Worm (Caenorhabditis elegans) whole organism, L1 larva: ENCODE results near the gene R11G1.2.

Source experiments
- C16A3.4 ChIP-seq: fragments of 150-350 bp; optimal IDR thresholded peaks from 2 replicates; lab custom pipeline; 2014; ENCODE audit warnings: missing biosample characterization, missing genetic modification characterization
- C34B4.2 ChIP-seq: sonication (generic microtip); optimal IDR thresholded peaks from 2 replicates; lab custom pipeline; 2017; ENCODE audit warnings: mild to moderate bottlenecking, missing genetic modification characterization, missing compliant biosample characterization
- F16B12.6 ChIP-seq: fragments of 150-350 bp; optimal IDR thresholded peaks from 2 replicates; lab custom pipeline; 2014; ENCODE audit warnings: missing biosample characterization, missing genetic modification characterization
- Y116A8C.19 ChIP-seq: sonication (generic microtip); optimal IDR thresholded peaks from 2 replicates; lab custom pipeline; 2016; ENCODE audit warnings: missing compliant biosample characterization, missing genetic modification characterization, borderline replicate concordance
- ama-1 ChIP-seq: fragments of 150-350 bp; optimal IDR thresholded peaks from 2 replicates; lab custom pipeline; 2014
- ceh-82 ChIP-seq, 3 experiments: fragments of 150-350 bp in 1 of 3; sonication (generic microtip) in 2 of 3; optimal IDR thresholded peaks; 2 replicates each; lab custom pipeline; 2014 to 2017; ENCODE audit warnings: missing biosample characterization in 3 of 3, missing genetic modification characterization in 3 of 3
- ceh-90 ChIP-seq: sonication (generic microtip); optimal IDR thresholded peaks from 2 replicates; lab custom pipeline; 2016; ENCODE audit warnings: missing genetic modification characterization, missing compliant biosample characterization
- ces-1 ChIP-seq: fragments of 150-350 bp; optimal IDR thresholded peaks from 2 replicates; lab custom pipeline; 2014; ENCODE audit warnings: missing biosample characterization, missing genetic modification reagents, missing genetic modification characterization
- dpl-1 ChIP-seq, 3 experiments: fragments of 150-350 bp in 2 of 3; sonication (generic microtip) in 1 of 3; optimal IDR thresholded peaks; 2 replicates each; lab custom pipeline; 2014 to 2017; ENCODE audit warnings: missing biosample characterization in 3 of 3, missing genetic modification characterization in 3 of 3, missing genetic modification reagents in 3 of 3
- dsc-1 ChIP-seq: sonication (generic microtip); optimal IDR thresholded peaks from 2 replicates; lab custom pipeline; 2016; ENCODE audit warnings: mild to moderate bottlenecking, missing genetic modification characterization, missing compliant biosample characterization
- egl-13 ChIP-seq: sonication (generic microtip); optimal IDR thresholded peaks from 2 replicates; lab custom pipeline; 2016; ENCODE audit warnings: missing genotype, missing genetic modification reagents, missing genetic modification characterization, missing compliant biosample characterization
- elt-2 ChIP-seq: sonication (generic microtip); optimal IDR thresholded peaks from 2 replicates; lab custom pipeline; 2016; ENCODE audit warnings: missing genetic modification characterization, mild to moderate bottlenecking, inconsistent platforms, missing compliant biosample characterization, missing genetic modification reagents
- elt-3 ChIP-seq, 6 experiments: fragments of 150-350 bp in 1 of 6; sonication (generic microtip); optimal IDR thresholded peaks; 2 replicates each; lab custom pipeline; 2017 to 2018; ENCODE audit warnings: missing biosample characterization in 6 of 6, missing genetic modification characterization in 6 of 6, inconsistent platforms in 1 of 6
- fkh-10 ChIP-seq: sonication (generic microtip); optimal IDR thresholded peaks from 2 replicates; lab custom pipeline; 2017; ENCODE audit warnings: missing biosample characterization, missing genetic modification reagents, missing genetic modification characterization
- fkh-4 ChIP-seq: sonication (generic microtip); optimal IDR thresholded peaks from 2 replicates; lab custom pipeline; 2016; ENCODE audit warnings: missing compliant biosample characterization, missing genetic modification characterization, borderline replicate concordance
- fkh-8 ChIP-seq: sonication (generic microtip); optimal IDR thresholded peaks from 2 replicates; lab custom pipeline; 2016; ENCODE audit warnings: mild to moderate bottlenecking, missing genetic modification characterization, missing compliant biosample characterization
- grh-1 ChIP-seq: fragments of 200-800 bp; sonication (Bioruptor generic); IDR thresholded peaks from 2 replicates; pipeline ENCODE4 v1.3.6; 2022; ENCODE audit warnings: missing genetic modification reagents, missing genetic modification characterization, missing compliant biosample characterization
- hlh-17 ChIP-seq: fragments of 200-800 bp; sonication (Bioruptor generic); optimal IDR thresholded peaks from 2 replicates; lab custom pipeline; 2018; ENCODE audit warnings: missing genetic modification characterization, mild to moderate bottlenecking, missing compliant biosample characterization, moderate library complexity, borderline replicate concordance
- hpl-2 ChIP-seq: fragments of 150-350 bp; optimal IDR thresholded peaks from 2 replicates; lab custom pipeline; 2014; ENCODE audit warnings: missing biosample characterization, missing genetic modification reagents, missing genetic modification characterization
- jun-1 ChIP-seq: fragments of 150-350 bp; optimal IDR thresholded peaks from 2 replicates; lab custom pipeline; 2014; ENCODE audit warnings: missing biosample characterization, missing genetic modification reagents, missing genetic modification characterization
- lin-13 ChIP-seq: fragments of 150-350 bp; optimal IDR thresholded peaks from 2 replicates; lab custom pipeline; 2014; ENCODE audit warnings: missing biosample characterization, missing genetic modification reagents, missing genetic modification characterization
- lin-14 ChIP-seq: fragments of 200-800 bp; sonication (Bioruptor generic); optimal IDR thresholded peaks from 2 replicates; lab custom pipeline; 2018; ENCODE audit warnings: mild to moderate bottlenecking, missing genetic modification characterization, moderate library complexity, missing compliant biosample characterization
- lin-15B ChIP-seq: fragments of 150-350 bp; sonication (generic microtip); optimal IDR thresholded peaks from 3 replicates; lab custom pipeline; 2014; ENCODE audit warnings: missing biosample characterization, missing genetic modification characterization
- lsy-2 ChIP-seq, 2 experiments: fragments of 150-350 bp; optimal IDR thresholded peaks; 2 replicates each; lab custom pipeline; 2014; ENCODE audit warnings: missing biosample characterization in 2 of 2, missing genetic modification characterization in 2 of 2
- mab-9 ChIP-seq: fragments of 200-800 bp; sonication (Bioruptor generic); IDR thresholded peaks from 2 replicates; pipeline ENCODE4 v1.3.6; 2022; ENCODE audit warnings: missing genetic modification reagents, missing genetic modification characterization, missing compliant biosample characterization
- mdl-1 ChIP-seq, 2 experiments: fragments of 150-350 bp; optimal IDR thresholded peaks; 2 replicates each; lab custom pipeline; 2014 to 2017; ENCODE audit warnings: missing biosample characterization in 2 of 2, missing genetic modification characterization in 2 of 2, inconsistent platforms in 1 of 2
- mef-2 ChIP-seq: fragments of 150-350 bp; optimal IDR thresholded peaks from 2 replicates; lab custom pipeline; 2014; ENCODE audit warnings: missing biosample characterization, missing genetic modification characterization
- nhr-19 ChIP-seq: fragments of 200-800 bp; sonication (Bioruptor generic); conservative IDR thresholded peaks from 2 replicates; pipeline ENCODE4 v1.3.6; 2022; ENCODE audit warnings: missing genetic modification characterization, missing compliant biosample characterization
- nhr-237 ChIP-seq: fragments of 150-350 bp; optimal IDR thresholded peaks from 2 replicates; lab custom pipeline; 2014; ENCODE audit warnings: missing biosample characterization, missing genetic modification characterization
- nhr-71 ChIP-seq: sonication (generic microtip); optimal IDR thresholded peaks from 2 replicates; lab custom pipeline; 2016; ENCODE audit warnings: mild to moderate bottlenecking, missing genetic modification characterization, moderate library complexity, missing compliant biosample characterization
- nhr-77 ChIP-seq: fragments of 150-350 bp; optimal IDR thresholded peaks from 2 replicates; lab custom pipeline; 2014; ENCODE audit warnings: missing biosample characterization, missing genetic modification characterization
- nhr-84 ChIP-seq: sonication (generic microtip); optimal IDR thresholded peaks from 2 replicates; lab custom pipeline; 2017; ENCODE audit warnings: missing biosample characterization, missing genetic modification characterization
- nhr-90 ChIP-seq: sonication (generic microtip); optimal IDR thresholded peaks from 2 replicates; lab custom pipeline; 2016; ENCODE audit warnings: mild to moderate bottlenecking, missing genetic modification characterization, missing compliant biosample characterization; ENCODE audit not compliant: poor library complexity
- pag-3 ChIP-seq: sonication (generic microtip); optimal IDR thresholded peaks from 2 replicates; lab custom pipeline; 2017; ENCODE audit warnings: missing genetic modification characterization, mild to moderate bottlenecking, missing compliant biosample characterization, antibody characterized with exemption, borderline replicate concordance; ENCODE audit not compliant: insufficient read depth
- pax-3 ChIP-seq: fragments of 200-800 bp; sonication (Bioruptor generic); optimal IDR thresholded peaks from 2 replicates; lab custom pipeline; 2018; ENCODE audit warnings: mild to moderate bottlenecking, missing genetic modification characterization, moderate library complexity, missing compliant biosample characterization
- pqm-1 ChIP-seq: sonication (generic microtip); optimal IDR thresholded peaks from 3 replicates; lab custom pipeline; 2017; ENCODE audit warnings: missing biosample characterization, missing genetic modification characterization
- rnt-1 ChIP-seq: sonication (generic microtip); optimal IDR thresholded peaks from 2 replicates; lab custom pipeline; 2016; ENCODE audit warnings: mild to moderate bottlenecking, missing genetic modification characterization, moderate library complexity, missing compliant biosample characterization
- skn-1 ChIP-seq: fragments of 150-350 bp; optimal IDR thresholded peaks from 2 replicates; lab custom pipeline; 2014; ENCODE audit warnings: missing biosample characterization, missing genetic modification characterization
- snpc-4 ChIP-seq: fragments of 150-350 bp; optimal IDR thresholded peaks from 2 replicates; lab custom pipeline; 2014; ENCODE audit warnings: missing biosample characterization, missing genetic modification characterization
- snu-23 ChIP-seq: sonication (generic microtip); optimal IDR thresholded peaks from 2 replicates; lab custom pipeline; 2016; ENCODE audit warnings: missing genetic modification characterization, missing compliant biosample characterization
- sox-4 ChIP-seq: sonication (generic microtip); optimal IDR thresholded peaks from 2 replicates; lab custom pipeline; 2016; ENCODE audit warnings: missing genetic modification characterization, missing compliant biosample characterization
- sptf-1 ChIP-seq: fragments of 150-350 bp; optimal IDR thresholded peaks from 2 replicates; lab custom pipeline; 2014; ENCODE audit warnings: missing biosample characterization, missing genetic modification characterization
- swsn-7 ChIP-seq: sonication (generic microtip); optimal IDR thresholded peaks from 2 replicates; lab custom pipeline; 2016; ENCODE audit warnings: missing genetic modification characterization, missing compliant biosample characterization
- tbx-2 ChIP-seq: sonication (generic microtip); optimal IDR thresholded peaks from 2 replicates; lab custom pipeline; 2016; ENCODE audit warnings: missing genetic modification characterization, missing compliant biosample characterization
- unc-130 ChIP-seq: fragments of 150-350 bp; optimal IDR thresholded peaks from 2 replicates; lab custom pipeline; 2017; ENCODE audit warnings: missing biosample characterization, missing genetic modification characterization, inconsistent platforms
- unc-86 ChIP-seq: sonication (generic microtip); optimal IDR thresholded peaks from 2 replicates; lab custom pipeline; 2016; ENCODE audit warnings: missing genetic modification characterization, missing compliant biosample characterization
- vab-15 ChIP-seq: sonication (generic microtip); optimal IDR thresholded peaks from 2 replicates; lab custom pipeline; 2017; ENCODE audit warnings: missing genotype, mild to moderate bottlenecking, missing genetic modification characterization, missing compliant biosample characterization
- zag-1 ChIP-seq: fragments of 150-350 bp; optimal IDR thresholded peaks from 2 replicates; lab custom pipeline; 2014; ENCODE audit warnings: missing biosample characterization, missing genetic modification characterization
- ztf-11 ChIP-seq, 2 experiments: sonication (generic microtip); optimal IDR thresholded peaks; 2 replicates each; lab custom pipeline; 2016 to 2017; ENCODE audit warnings: missing genetic modification characterization in 2 of 2, missing biosample characterization in 1 of 2, missing compliant biosample characterization in 1 of 2
- ztf-4 ChIP-seq: fragments of 150-350 bp; optimal IDR thresholded peaks from 2 replicates; lab custom pipeline; 2014; ENCODE audit warnings: missing biosample characterization, missing genetic modification characterization

R11G1.2 gene

ce11 chrX:3680544-3681214 is 30.3 kb downstream of the R11G1.2 start, which contains the start of gene tsp-17:
Gene tsp-17 (plus strand): TSS chrX:3681164.
- TF ChIP-seq elt-3 (tag; optimal IDR thresholded peaks at IDR 0.05; lab: Kevin White, UChicago) (no peak), dpl-1 (GFP tag; optimal IDR thresholded peaks at IDR 0.05; lab: Kevin White, UChicago) (no peak), swsn-7 (tag; lab: Kevin White, UChicago) (no peak), ceh-90 (tag; lab: Kevin White, UChicago) (no peak), jun-1 (tag; lab: Kevin White, UChicago) (no peak), nhr-71 (tag; lab: Kevin White, UChicago) (peak; percentile 35), lin-15B (tag; lab: Kevin White, UChicago) (no peak), egl-13 (tag; lab: Kevin White, UChicago) (no peak), pqm-1 (tag; lab: Kevin White, UChicago) (no peak), fkh-8 (tag; lab: Kevin White, UChicago) (no peak), dsc-1 (tag; lab: Kevin White, UChicago) (no peak), elt-2 (tag; lab: Kevin White, UChicago) (peak; percentile 7), ztf-11 (tag; optimal IDR thresholded peaks at IDR 0.05; lab: Kevin White, UChicago) (no peak), snpc-4 (tag; lab: Kevin White, UChicago) (no peak), skn-1 (no peak), nhr-77 (tag; lab: Kevin White, UChicago) (no peak), ces-1 (GFP tag; lab: Kevin White, UChicago) (no peak), nhr-84 (tag; lab: Kevin White, UChicago) (no peak), fkh-4 (no peak), lin-14 (GFP tag; lab: Kevin White, UChicago) (peak; percentile 37), Y116A8C.19 (no peak), ztf-4 (no peak), mef-2 (tag; lab: Kevin White, UChicago) (no peak), F16B12.6 (tag; lab: Kevin White, UChicago) (no peak), nhr-19 (GFP tag; lab: Robert Waterston, UW) (no peak), grh-1 (no peak), vab-15 (no peak), sptf-1 (tag; lab: Kevin White, UChicago) (no peak), C16A3.4 (tag; lab: Kevin White, UChicago) (no peak), C34B4.2 (tag; lab: Kevin White, UChicago) (no peak), lsy-2 (tag; optimal IDR thresholded peaks at IDR 0.05; lab: Kevin White, UChicago) (no peak), rnt-1 (tag; lab: Kevin White, UChicago) (peak; percentile 58), mdl-1 (tag; optimal IDR thresholded peaks at IDR 0.05; lab: Kevin White, UChicago) (peak in 1 of 2 experiments; percentile 13), zag-1 (tag; lab: Kevin White, UChicago) (no peak), pax-3 (tag; lab: Kevin White, UChicago) (no peak), nhr-237 (tag; lab: Kevin White, UChicago) (no peak), tbx-2 (no peak), unc-86 (tag; lab: Kevin White, UChicago) (no peak), pag-3 (tag; lab: Kevin White, UChicago) (peak; percentile 80), hpl-2 (GFP tag; lab: Kevin White, UChicago) (no peak), lin-13 (GFP tag; lab: Kevin White, UChicago) (no peak), unc-130 (tag; lab: Kevin White, UChicago) (peak; percentile 24), hlh-17 (GFP tag; lab: Kevin White, UChicago) (no peak), nhr-90 (tag; lab: Kevin White, UChicago) (no peak), mab-9 (GFP tag; lab: Robert Waterston, UW) (no peak), ceh-82 (tag; optimal IDR thresholded peaks at IDR 0.05; lab: Kevin White, UChicago) (no peak), ama-1 (lab: Kevin White, UChicago) (no peak), sox-4 (tag; lab: Kevin White, UChicago) (no peak), fkh-10 (no peak), snu-23 (GFP tag; lab: Kevin White, UChicago) (no peak)
